Worm (Caenorhabditis elegans) whole organism, L4 larva: ENCODE data around the gene srj-24.

ENCODE experiments used
- F49E8.2 ChIP-seq: sonication (generic microtip); optimal IDR thresholded peaks from 2 replicates; lab custom pipeline; 2016; ENCODE audit warnings: missing compliant biosample characterization, mild to moderate bottlenecking, missing genetic modification characterization, borderline replicate concordance
- ama-1 ChIP-seq: fragments of 150-350 bp; optimal IDR thresholded peaks from 2 replicates; lab custom pipeline; 2014; ENCODE audit warnings: inconsistent platforms, mixed read lengths
- arid-1 ChIP-seq: fragments of 200-800 bp; sonication (Bioruptor generic); conservative IDR thresholded peaks from 2 replicates; pipeline ENCODE4 v1.3.6; 2022; ENCODE audit warnings: missing genetic modification reagents, missing genetic modification characterization, missing compliant biosample characterization
- attf-4 ChIP-seq: sonication (generic microtip); optimal IDR thresholded peaks from 3 replicates; lab custom pipeline; 2017; ENCODE audit warnings: missing biosample characterization, missing genetic modification characterization
- daf-12 ChIP-seq: fragments of 150-350 bp; optimal IDR thresholded peaks from 2 replicates; lab custom pipeline; 2014; ENCODE audit warnings: missing biosample characterization, missing genetic modification reagents, missing genetic modification characterization
- dve-1 ChIP-seq: sonication (generic microtip); optimal IDR thresholded peaks from 2 replicates; lab custom pipeline; 2017; ENCODE audit warnings: antibody characterized with exemption, mild to moderate bottlenecking, missing genetic modification characterization, missing compliant biosample characterization; ENCODE audit not compliant: insufficient read depth
- fkh-10 ChIP-seq: fragments of 150-350 bp; optimal IDR thresholded peaks from 2 replicates; lab custom pipeline; 2014; ENCODE audit warnings: missing biosample characterization, missing genetic modification reagents, missing genetic modification characterization
- gei-8 ChIP-seq: fragments of 200-800 bp; sonication (Bioruptor generic); optimal IDR thresholded peaks from 2 replicates; lab custom pipeline; 2018; ENCODE audit warnings: mild to moderate bottlenecking, missing genetic modification characterization, missing compliant biosample characterization
- jun-1 ChIP-seq: fragments of 150-350 bp; optimal IDR thresholded peaks from 2 replicates; lab custom pipeline; 2014; ENCODE audit warnings: missing biosample characterization, missing genetic modification reagents, missing genetic modification characterization
- lsy-2 ChIP-seq, 2 experiments: fragments of 150-350 bp in 1 of 2; sonication (generic microtip) in 1 of 2; optimal IDR thresholded peaks; 2 replicates each; lab custom pipeline; 2014 to 2017; ENCODE audit warnings: missing biosample characterization in 2 of 2, missing genetic modification characterization in 2 of 2
- madf-9 ChIP-seq: fragments of 200-800 bp; sonication (Bioruptor generic); conservative IDR thresholded peaks from 2 replicates; pipeline ENCODE4 v1.3.6; 2022; ENCODE audit warnings: missing genetic modification reagents, missing genetic modification characterization, missing compliant biosample characterization
- mep-1 ChIP-seq: fragments of 150-350 bp; sonication (generic microtip); optimal IDR thresholded peaks from 3 replicates; lab custom pipeline; 2014; ENCODE audit warnings: missing biosample characterization, missing genetic modification characterization
- php-3 ChIP-seq: fragments of 200-800 bp; sonication (Bioruptor generic); IDR thresholded peaks from 2 replicates; pipeline ENCODE4 v1.3.6; 2022; ENCODE audit warnings: missing genetic modification reagents, missing genetic modification characterization, missing compliant biosample characterization
- pqm-1 ChIP-seq: sonication (generic microtip); optimal IDR thresholded peaks from 2 replicates; lab custom pipeline; 2017; ENCODE audit warnings: missing biosample characterization, missing genetic modification characterization

DNA sequence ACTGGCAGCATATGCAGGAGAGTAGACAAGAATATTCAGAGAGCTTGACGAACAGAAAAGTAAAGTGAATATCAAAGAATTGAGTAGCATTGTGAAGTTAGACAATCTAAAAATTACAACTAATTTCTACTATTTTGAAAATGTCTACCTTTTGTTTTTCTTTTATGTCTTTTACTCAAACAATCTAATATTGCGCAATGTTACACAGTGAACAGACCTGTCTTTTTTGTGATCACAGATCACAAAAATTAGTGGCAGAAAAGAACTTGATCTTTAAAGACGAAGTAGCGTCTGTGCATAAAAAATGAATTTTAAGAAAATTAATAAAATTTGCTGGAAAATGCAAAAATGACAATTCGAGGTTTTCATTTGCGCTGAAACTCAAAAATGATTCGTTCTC is 39.6 kb downstream of the srj-24 start:
- no peak for TF ChIP-seq ama-1
- TF ChIP-seq mep-1 (tag; lab: Kevin White, UChicago): no peak
- no peak for TF ChIP-seq madf-9 (GFP tag; lab: Robert Waterston, UW)
- TF ChIP-seq F49E8.2 (tag; lab: Kevin White, UChicago): no peak
- TF ChIP-seq php-3: no peak
- TF ChIP-seq gei-8 (GFP tag; lab: Kevin White, UChicago): no peak
- no peak for TF ChIP-seq jun-1 (tag; lab: Kevin White, UChicago)
- TF ChIP-seq pqm-1 (tag; lab: Kevin White, UChicago): no peak
- no peak for TF ChIP-seq dve-1
- no peak for TF ChIP-seq arid-1 (GFP tag; lab: Robert Waterston, UW)
- no peak for TF ChIP-seq lsy-2 (tag; optimal IDR thresholded peaks at IDR 0.05; lab: Kevin White, UChicago)
- TF ChIP-seq daf-12: no peak
- no peak for TF ChIP-seq attf-4 (tag; lab: Kevin White, UChicago)
- no peak for TF ChIP-seq fkh-10 (GFP tag; lab: Kevin White, UChicago)
